Fruit fly (Drosophila melanogaster) whole organism, embryonic: ENCODE measurements around the gene sloth1.

Experiments used
- ATbp ChIP-seq: fragments of 200-800 bp; sonication (Bioruptor generic); optimal IDR thresholded peaks from 2 replicates; lab custom pipeline; 2017; ENCODE audit warnings: missing biosample characterization, mild to moderate bottlenecking, missing genetic modification characterization, missing genetic modification reagents
- Adf1 ChIP-seq: fragments of 200-800 bp; sonication (Bioruptor generic); IDR thresholded peaks from 2 replicates; pipeline ENCODE4 v1.3.6; 2022; ENCODE audit warnings: missing biosample characterization, missing genetic modification characterization
- Antp ChIP-seq: fragments of 200-800 bp; sonication (Bioruptor generic); optimal IDR thresholded peaks from 3 replicates; lab custom pipeline; 2016; ENCODE audit warnings: missing biosample characterization, missing genetic modification characterization
- Atf6 ChIP-seq: fragments of 200-800 bp; sonication (Bioruptor generic); IDR thresholded peaks from 2 replicates; pipeline ENCODE4 v1.3.6; 2022; ENCODE audit warnings: missing biosample characterization, missing genetic modification characterization
- CG10462 ChIP-seq: fragments of 200-800 bp; sonication (Bioruptor generic); optimal IDR thresholded peaks from 2 replicates; lab custom pipeline; 2016; ENCODE audit warnings: missing biosample characterization, missing genetic modification characterization
- CG13894 ChIP-seq: fragments of 200-800 bp; sonication (Bioruptor generic); optimal IDR thresholded peaks from 3 replicates; lab custom pipeline; 2018; ENCODE audit warnings: missing biosample characterization, mild to moderate bottlenecking, missing genetic modification characterization, moderate library complexity
- CG16815 ChIP-seq: fragments of 200-800 bp; sonication (Bioruptor generic); optimal IDR thresholded peaks from 3 replicates; lab custom pipeline; 2017; ENCODE audit warnings: missing biosample characterization, mild to moderate bottlenecking, missing genetic modification characterization
- CG17612 ChIP-seq: fragments of 200-800 bp; sonication (Bioruptor generic); IDR thresholded peaks from 2 replicates; pipeline ENCODE4 v1.3.6; 2022; ENCODE audit warnings: missing biosample characterization, missing genetic modification characterization
- CG17912 ChIP-seq: fragments of 200-800 bp; sonication (Bioruptor generic); optimal IDR thresholded peaks from 2 replicates; lab custom pipeline; 2018; ENCODE audit warnings: missing biosample characterization, mild to moderate bottlenecking, missing genetic modification characterization
- CG18476 ChIP-seq: fragments of 200-800 bp; sonication (Bioruptor generic); optimal IDR thresholded peaks from 2 replicates; lab custom pipeline; 2016; ENCODE audit warnings: missing biosample characterization, mild to moderate bottlenecking, missing genetic modification characterization
- CG18764 ChIP-seq: fragments of 200-800 bp; sonication (Bioruptor generic); optimal IDR thresholded peaks from 3 replicates; lab custom pipeline; 2016; ENCODE audit warnings: missing biosample characterization, missing genetic modification characterization
- CG2116 ChIP-seq: fragments of 200-800 bp; sonication (Bioruptor generic); optimal IDR thresholded peaks from 3 replicates; lab custom pipeline; 2018; ENCODE audit warnings: missing biosample characterization, mild to moderate bottlenecking, missing genetic modification characterization
- CG2875 ChIP-seq: fragments of 200-800 bp; sonication (Bioruptor generic); optimal IDR thresholded peaks from 2 replicates; lab custom pipeline; 2017; ENCODE audit warnings: missing biosample characterization, mild to moderate bottlenecking, missing genetic modification characterization, missing genetic modification reagents
- CG31224 ChIP-seq: fragments of 200-800 bp; sonication (Bioruptor generic); IDR thresholded peaks from 2 replicates; pipeline ENCODE4 v1.3.6; 2022; ENCODE audit warnings: missing biosample characterization, missing genetic modification characterization
- CG7745 ChIP-seq: fragments of 200-800 bp; sonication (Bioruptor generic); optimal IDR thresholded peaks from 2 replicates; lab custom pipeline; 2018; ENCODE audit warnings: missing biosample characterization, mild to moderate bottlenecking, missing genetic modification characterization, moderate library complexity
- Camta ChIP-seq: fragments of 200-800 bp; sonication (Bioruptor generic); optimal IDR thresholded peaks from 2 replicates; lab custom pipeline; 2016; ENCODE audit warnings: missing biosample characterization, missing genetic modification characterization
- Dad ChIP-seq: fragments of 200-800 bp; sonication (Bioruptor generic); optimal IDR thresholded peaks from 3 replicates; lab custom pipeline; 2016; ENCODE audit warnings: missing biosample characterization, missing genetic modification characterization
- HLHmδ ChIP-seq: fragments of 200-800 bp; sonication (Bioruptor generic); optimal IDR thresholded peaks from 2 replicates; lab custom pipeline; 2018; ENCODE audit warnings: missing biosample characterization, mild to moderate bottlenecking, missing genetic modification characterization, moderate library complexity
- Hmx ChIP-seq: fragments of 200-800 bp; sonication (Bioruptor generic); optimal IDR thresholded peaks from 2 replicates; lab custom pipeline; 2016; ENCODE audit warnings: missing biosample characterization, missing genetic modification characterization
- Hr78 ChIP-seq, 2 experiments: fragments of 200-800 bp in 1 of 2; fragments of >200 bp in 1 of 2; sonication (Bioruptor generic) in 1 of 2; optimal IDR thresholded peaks; 2 replicates each; lab custom pipeline; 2017 to 2019; ENCODE audit warnings: missing biosample characterization in 2 of 2, missing genetic modification characterization in 2 of 2, mild to moderate bottlenecking in 1 of 2, moderate library complexity in 1 of 2
- Kr ChIP-seq: fragments of 200-800 bp; sonication (Bioruptor generic); optimal IDR thresholded peaks from 2 replicates; lab custom pipeline; 2017; ENCODE audit warnings: missing biosample characterization, mild to moderate bottlenecking, missing genetic modification characterization
- NK7.1 ChIP-seq: fragments of 200-800 bp; sonication (Bioruptor generic); optimal IDR thresholded peaks from 3 replicates; lab custom pipeline; 2016; ENCODE audit warnings: missing biosample characterization, missing genetic modification characterization
- Ravus ChIP-seq: fragments of 200-800 bp; sonication (Bioruptor generic); IDR thresholded peaks from 2 replicates; pipeline ENCODE4 v1.3.6; 2022; ENCODE audit warnings: missing biosample characterization, missing genetic modification characterization
- Sry-δ ChIP-seq: fragments of 200-800 bp; sonication (Bioruptor generic); optimal IDR thresholded peaks from 2 replicates; lab custom pipeline; 2016; ENCODE audit warnings: missing biosample characterization, missing genetic modification characterization
- Tbp ChIP-seq: fragments of >200 bp; optimal IDR thresholded peaks from 2 replicates; lab custom pipeline; 2018; ENCODE audit warnings: missing biosample characterization, missing genetic modification characterization
- amos ChIP-seq: fragments of 200-800 bp; sonication (Bioruptor generic); IDR thresholded peaks from 2 replicates; pipeline ENCODE4 v1.3.6; 2022; ENCODE audit warnings: missing biosample characterization, missing genetic modification characterization; ENCODE audit not compliant: partially characterized antibody
- aop ChIP-seq: fragments of 200-800 bp; sonication (Bioruptor generic); IDR thresholded peaks from 2 replicates; pipeline ENCODE4 v1.3.6; 2022; ENCODE audit warnings: missing biosample characterization, missing genetic modification characterization
- ap ChIP-seq: fragments of 200-800 bp; sonication (Bioruptor generic); IDR thresholded peaks from 2 replicates; pipeline ENCODE4 v1.3.6; 2022; ENCODE audit warnings: missing biosample characterization, missing genetic modification characterization
- ara ChIP-seq: fragments of 200-800 bp; sonication (Bioruptor generic); IDR thresholded peaks from 2 replicates; pipeline ENCODE4 v1.3.6; 2022; ENCODE audit warnings: missing biosample characterization, missing genetic modification characterization
- ash1 ChIP-seq: fragments of 200-800 bp; sonication (Bioruptor generic); optimal IDR thresholded peaks from 2 replicates; lab custom pipeline; 2018; ENCODE audit warnings: missing biosample characterization, mild to moderate bottlenecking, missing genetic modification characterization
- bcd ChIP-seq: fragments of 200-800 bp; sonication (Bioruptor generic); optimal IDR thresholded peaks from 2 replicates; lab custom pipeline; 2017; ENCODE audit warnings: missing biosample characterization, mild to moderate bottlenecking, missing genetic modification characterization
- bigmax ChIP-seq: fragments of 200-800 bp; sonication (Bioruptor generic); optimal IDR thresholded peaks from 2 replicates; lab custom pipeline; 2018; ENCODE audit warnings: missing biosample characterization, mild to moderate bottlenecking, missing genetic modification characterization
- crol ChIP-seq: fragments of 200-800 bp; sonication (Bioruptor generic); IDR thresholded peaks from 2 replicates; pipeline ENCODE4 v1.3.6; 2022; ENCODE audit warnings: missing biosample characterization, missing genetic modification characterization
- dm ChIP-seq: fragments of 200-800 bp; sonication (Bioruptor generic); optimal IDR thresholded peaks from 3 replicates; lab custom pipeline; 2016; ENCODE audit warnings: missing biosample characterization, missing genetic modification characterization
- dpn ChIP-seq, 2 experiments: fragments of 200-800 bp; sonication (Bioruptor generic); optimal IDR thresholded peaks; 3 replicates each; lab custom pipeline; 2016; ENCODE audit warnings: missing biosample characterization in 2 of 2, missing genetic modification characterization in 2 of 2
- fd3F ChIP-seq: fragments of 200-800 bp; sonication (Bioruptor generic); optimal IDR thresholded peaks from 2 replicates; lab custom pipeline; 2018; ENCODE audit warnings: missing biosample characterization, mild to moderate bottlenecking, missing genetic modification characterization, moderate library complexity
- h ChIP-seq: fragments of >200 bp; optimal IDR thresholded peaks from 2 replicates; lab custom pipeline; 2017
- lilli ChIP-seq: fragments of 200-800 bp; sonication (Bioruptor generic); optimal IDR thresholded peaks from 3 replicates; lab custom pipeline; 2016; ENCODE audit warnings: missing biosample characterization, missing genetic modification characterization
- lola ChIP-seq, 3 experiments: fragments of >200 bp in 2 of 3; fragments of 200-800 bp in 1 of 3; sonication (Bioruptor generic) in 1 of 3; optimal IDR thresholded peaks; 2 replicates each; lab custom pipeline; 2017 to 2019; ENCODE audit warnings: missing biosample characterization in 3 of 3, missing genetic modification characterization in 3 of 3, mild to moderate bottlenecking in 1 of 3, moderate library complexity in 1 of 3
- onecut ChIP-seq: fragments of 200-800 bp; sonication (Bioruptor generic); IDR thresholded peaks from 2 replicates; pipeline ENCODE4 v1.3.6; 2022; ENCODE audit warnings: missing biosample characterization, missing genetic modification characterization
- pnt ChIP-seq: fragments of 200-800 bp; sonication (Bioruptor generic); optimal IDR thresholded peaks from 3 replicates; lab custom pipeline; 2016; ENCODE audit warnings: missing biosample characterization, missing genetic modification characterization
- psq ChIP-seq: fragments of 200-800 bp; sonication (Bioruptor generic); optimal IDR thresholded peaks from 2 replicates; lab custom pipeline; 2017; ENCODE audit warnings: missing biosample characterization, missing genetic modification characterization
- row ChIP-seq: fragments of 200-800 bp; sonication (Bioruptor generic); IDR thresholded peaks from 3 replicates; pipeline ENCODE4 v1.3.6; 2022; ENCODE audit warnings: missing biosample characterization, missing genetic modification characterization
- sd ChIP-seq: fragments of 200-800 bp; sonication (Bioruptor generic); optimal IDR thresholded peaks from 3 replicates; lab custom pipeline; 2018; ENCODE audit warnings: missing biosample characterization, mild to moderate bottlenecking, missing genetic modification characterization, moderate library complexity
- sim ChIP-seq: fragments of 200-800 bp; sonication (Bioruptor generic); IDR thresholded peaks from 2 replicates; pipeline ENCODE4 v1.3.6; 2022; ENCODE audit warnings: missing biosample characterization, missing genetic modification characterization
- sqz ChIP-seq: fragments of 200-800 bp; sonication (Bioruptor generic); optimal IDR thresholded peaks from 3 replicates; lab custom pipeline; 2018; ENCODE audit warnings: missing biosample characterization, mild to moderate bottlenecking, missing genetic modification characterization
- tap ChIP-seq: fragments of 200-800 bp; optimal IDR thresholded peaks from 3 replicates; lab custom pipeline; 2019; ENCODE audit warnings: missing biosample characterization, mild to moderate bottlenecking, missing genetic modification characterization, moderate library complexity
- toy ChIP-seq: fragments of 200-800 bp; sonication (Bioruptor generic); IDR thresholded peaks from 2 replicates; pipeline ENCODE4 v1.3.6; 2022; ENCODE audit warnings: missing biosample characterization, missing genetic modification characterization
- ttk ChIP-seq: fragments of 200-800 bp; sonication (Bioruptor generic); IDR thresholded peaks from 2 replicates; pipeline ENCODE4 v2.1.2; 2022; ENCODE audit warnings: missing biosample characterization, missing genetic modification characterization
- tup ChIP-seq: fragments of 200-800 bp; sonication (Bioruptor generic); optimal IDR thresholded peaks from 2 replicates; lab custom pipeline; 2016; ENCODE audit warnings: missing biosample characterization, mild to moderate bottlenecking, missing genetic modification characterization, moderate library complexity
- z ChIP-seq: fragments of 200-800 bp; sonication (Bioruptor generic); IDR thresholded peaks from 3 replicates; pipeline ENCODE4 v1.3.6; 2022; ENCODE audit warnings: missing biosample characterization, missing genetic modification characterization
- zfh2 ChIP-seq: fragments of 200-800 bp; sonication (Bioruptor generic); optimal IDR thresholded peaks from 2 replicates; lab custom pipeline; 2016; ENCODE audit warnings: missing biosample characterization, missing genetic modification characterization

sloth1 gene

dm6 chrX:6993753-6994152, 17.4 kb upstream of the sloth1 start (continued):
- TF ChIP-seq sd = peak; percentile 39
- TF ChIP-seq Camta (GFP tag; lab: Kevin White, UChicago) = peak; percentile 24
- TF ChIP-seq Sry-δ (GFP tag; lab: Kevin White, UChicago) = peak; percentile 34
- no peak for TF ChIP-seq HLHmδ (GFP tag; lab: Kevin White, UChicago)
- peak; percentile 31; the same call in 1 of the 2 replicates for TF ChIP-seq Adf1 (GFP tag; lab: Robert Waterston, UW)
- peak; percentile 75 for TF ChIP-seq lilli
- peak; percentile 49 for TF ChIP-seq CG2875 (GFP tag; lab: Kevin White, UChicago)
- TF ChIP-seq row (GFP tag; lab: Robert Waterston, UW) = peak; percentile 92
- TF ChIP-seq CG17912 (GFP tag; lab: Kevin White, UChicago) = no peak
- TF ChIP-seq CG17612 = no peak
- TF ChIP-seq ttk (GFP tag; lab: Robert Waterston, UW) = peak; percentile 83
- no peak for TF ChIP-seq tap (tag; lab: Kevin White, UChicago)
- peak; percentile 52 for TF ChIP-seq Ravus (GFP tag; lab: Robert Waterston, UW)
- peak; percentile 66 for TF ChIP-seq zfh2 (GFP tag; lab: Kevin White, UChicago)
- TF ChIP-seq bigmax (GFP tag; lab: Kevin White, UChicago) = no peak
- TF ChIP-seq toy = no peak
- TF ChIP-seq aop (GFP tag; lab: Robert Waterston, UW) = no peak
- peak; percentile 28 for TF ChIP-seq NK7.1 (GFP tag; lab: Kevin White, UChicago)
- TF ChIP-seq pnt (GFP tag; lab: Kevin White, UChicago) = peak; percentile 45
- TF ChIP-seq CG10462 (GFP tag; lab: Kevin White, UChicago) = no peak
- peak; percentile 66 for TF ChIP-seq ATbp
- TF ChIP-seq Kr = no peak
- no peak for TF ChIP-seq Hr78 (GFP tag; optimal IDR thresholded peaks at IDR 0.05; lab: Kevin White, UChicago)
- peak; percentile 11; the same call in 1 of the 2 replicates for TF ChIP-seq sim (GFP tag; lab: Robert Waterston, UW)
- TF ChIP-seq CG7745 (tag; lab: Kevin White, UChicago) = no peak
- peak; percentile 49 for TF ChIP-seq CG16815 (GFP tag; lab: Kevin White, UChicago)
- TF ChIP-seq onecut = peak; percentile 21; the same call in 1 of the 2 replicates
- peak; percentile 86 for TF ChIP-seq Atf6
- TF ChIP-seq ara (GFP tag; lab: Robert Waterston, UW) = peak; percentile 71
- TF ChIP-seq ash1 = no peak
- TF ChIP-seq z (GFP tag; lab: Robert Waterston, UW) = peak; percentile 58; the same call in 1 of the 3 replicates
- no peak for TF ChIP-seq psq (GFP tag; lab: Kevin White, UChicago)
- no peak for TF ChIP-seq Tbp (GFP tag; lab: Kevin White, UChicago)
- peak; percentile 69 for TF ChIP-seq CG31224
- peak; percentile 70 to 73 for TF ChIP-seq dpn (GFP tag; optimal IDR thresholded peaks at IDR 0.05; lab: Kevin White, UChicago)
- TF ChIP-seq CG2116 = peak; percentile 13
- peak; percentile 48 for TF ChIP-seq dm (GFP tag; lab: Kevin White, UChicago)
- TF ChIP-seq crol = no peak
- peak in 1 of 3 experiments; percentile 20 for TF ChIP-seq lola (GFP tag; optimal IDR thresholded peaks at IDR 0.05; lab: Kevin White, UChicago)
- TF ChIP-seq CG13894 = peak; percentile 44
- peak; percentile 68 for TF ChIP-seq Antp (GFP tag; lab: Kevin White, UChicago)
- TF ChIP-seq h (lab: Kevin White, UChicago) = no peak
- peak; percentile 73 for TF ChIP-seq bcd (GFP tag; lab: Kevin White, UChicago)
- TF ChIP-seq CG18764 = peak; percentile 37
- peak; percentile 4 for TF ChIP-seq sqz
- no peak for TF ChIP-seq amos (GFP tag; lab: Robert Waterston, UW)
- TF ChIP-seq CG18476 (GFP tag; lab: Kevin White, UChicago) = peak; percentile 42
- TF ChIP-seq Dad (GFP tag; lab: Kevin White, UChicago) = no peak
- TF ChIP-seq fd3F = peak; percentile 35
- peak; percentile 71 for TF ChIP-seq ap (GFP tag; lab: Robert Waterston, UW)
- TF ChIP-seq tup (GFP tag; lab: Kevin White, UChicago) = peak; percentile 0
- no peak for TF ChIP-seq Hmx (GFP tag; lab: Kevin White, UChicago)
